Fruit fly (Drosophila melanogaster): ENCODE measurements around the gene Noc1.

The Noc1 gene

DNA sequence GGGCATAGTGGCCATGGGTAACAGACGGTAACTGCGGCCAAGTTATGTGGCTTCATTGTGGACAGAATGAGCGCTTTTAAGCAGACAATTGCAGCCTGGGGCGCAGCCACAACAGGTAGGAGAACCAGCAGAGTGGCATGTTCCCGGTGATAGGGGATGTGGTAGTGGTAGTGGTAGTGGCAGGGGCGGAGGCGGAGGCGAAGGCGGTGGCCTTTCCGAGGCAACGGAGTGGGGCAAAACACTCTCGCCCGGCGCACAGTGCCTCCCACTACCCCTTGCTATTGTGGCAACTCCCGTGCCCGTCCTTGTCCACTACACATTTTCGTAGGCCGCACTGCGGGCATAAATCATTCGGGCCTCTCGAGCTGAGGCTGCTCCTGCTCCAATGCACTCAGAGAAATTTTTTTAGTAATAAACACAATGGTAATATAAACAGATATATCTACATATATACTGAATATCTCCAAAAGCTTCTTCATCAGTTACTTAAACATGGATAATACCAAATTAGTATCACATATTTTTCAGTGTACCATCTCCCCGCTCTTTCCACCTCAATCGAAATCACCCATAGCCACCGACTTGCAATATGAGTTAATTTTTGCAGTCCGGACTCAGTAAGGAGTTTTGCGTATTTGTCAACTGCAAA lies 41.1 kb upstream of the Noc1 start (continued):
- peak; percentile 67 for TF ChIP-seq pdm3 (GFP tag; optimal IDR thresholded peaks at IDR 0.05)
- TF ChIP-seq lz (GFP tag; optimal IDR thresholded peaks at IDR 0.05), result peak; percentile 68
- TF ChIP-seq CG8632 (GFP tag; optimal IDR thresholded peaks at IDR 0.05), result peak; percentile 59
- peak; percentile 65 for TF ChIP-seq Hr39 (GFP tag; optimal IDR thresholded peaks at IDR 0.05)
- peak; percentile 89 for TF ChIP-seq svp (GFP tag)
- TF ChIP-seq CG11294 (GFP tag; IDR thresholded peaks at IDR 0.05), result 0 out of 2 replicates have a peak, but pooled peaks have one; percentile 14
- TF ChIP-seq CG7368 (GFP tag; optimal IDR thresholded peaks at IDR 0.05), result peak; percentile 32
- peak; percentile 68 for TF ChIP-seq Smox (GFP tag; optimal IDR thresholded peaks at IDR 0.05)
- peak; percentile 74 for TF ChIP-seq CG1621 (tag; optimal IDR thresholded peaks at IDR 0.05)
- peak; percentile 33 to 46 for TF ChIP-seq salr (GFP tag; optimal IDR thresholded peaks at IDR 0.05)
- TF ChIP-seq dac (GFP tag; optimal IDR thresholded peaks at IDR 0.05), result peak; percentile 61
- TF ChIP-seq fkh (GFP tag; optimal IDR thresholded peaks at IDR 0.05), result no peak
- TF ChIP-seq CG15336 (GFP tag; IDR thresholded peaks at IDR 0.05), result peak; percentile 86
- TF ChIP-seq Blimp-1 (GFP tag; optimal IDR thresholded peaks at IDR 0.05), result peak; percentile 70
- TF ChIP-seq ss (GFP tag; optimal IDR thresholded peaks at IDR 0.05), result peak; percentile 74 to 78
- no peak for TF ChIP-seq fd85E (GFP tag; optimal IDR thresholded peaks at IDR 0.05)
- peak; percentile 74 for TF ChIP-seq CG10669 (GFP tag; optimal IDR thresholded peaks at IDR 0.05)
- no peak for TF ChIP-seq Eip93F (GFP tag; optimal IDR thresholded peaks at IDR 0.05)
- TF ChIP-seq Sox102F (GFP tag; optimal IDR thresholded peaks at IDR 0.05), result peak; percentile 56
- TF ChIP-seq CG6163 (GFP tag; IDR thresholded peaks at IDR 0.05), result peak; percentile 79
- peak; percentile 59 for TF ChIP-seq CG6792 (GFP tag; optimal IDR thresholded peaks at IDR 0.05)
- peak; percentile 82 for TF ChIP-seq dsx (GFP tag; optimal IDR thresholded peaks at IDR 0.05; ENCODE audit: poor library complexity, severe bottlenecking)
- peak; percentile 61 for TF ChIP-seq vri (GFP tag; optimal IDR thresholded peaks at IDR 0.05)

DNA sequence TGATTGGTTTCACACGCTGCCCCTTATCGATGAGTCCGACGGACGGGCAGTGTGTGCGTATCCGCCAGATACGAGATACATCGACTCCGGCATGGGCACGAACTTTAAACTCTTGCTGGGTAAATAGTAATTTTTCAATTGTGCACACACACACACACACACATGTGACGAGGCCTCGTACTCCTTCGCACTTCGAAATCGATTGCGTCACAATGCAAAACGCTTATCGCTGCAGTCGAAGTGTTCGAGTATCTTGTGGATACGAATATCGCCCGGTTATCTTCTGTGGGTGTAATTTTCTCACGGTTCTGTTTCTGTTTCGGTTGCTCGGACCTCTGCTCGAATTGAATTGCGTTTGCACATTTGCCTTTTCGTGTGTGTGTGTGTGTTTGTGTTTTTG lies 39.5 kb upstream of the Noc1 start:
- TF ChIP-seq achi (GFP tag; optimal IDR thresholded peaks at IDR 0.05), result no peak
- peak; percentile 63 for TF ChIP-seq vri (GFP tag; optimal IDR thresholded peaks at IDR 0.05)

DNA sequence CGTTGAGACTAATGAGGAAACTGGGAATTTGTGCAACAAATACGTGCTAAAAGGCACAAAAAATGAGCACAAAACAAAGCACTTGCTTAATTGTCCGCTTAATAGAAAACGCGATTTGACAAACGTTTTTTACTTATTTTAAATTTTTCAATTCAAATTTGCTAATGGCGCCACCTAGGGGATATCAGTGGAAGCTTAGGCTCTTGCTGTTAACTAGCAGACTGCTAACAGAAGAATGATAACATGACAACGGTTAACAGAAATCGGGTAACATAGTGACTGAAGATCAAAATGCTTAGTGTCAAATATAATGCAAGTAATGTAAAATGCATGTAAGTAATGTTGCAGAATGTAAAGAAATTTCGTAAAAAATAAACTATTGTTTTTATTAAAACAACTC lies 33.4 kb upstream of the Noc1 start:
- TF ChIP-seq ss (GFP tag; optimal IDR thresholded peaks at IDR 0.05) (no peak), vri (GFP tag; optimal IDR thresholded peaks at IDR 0.05) (no peak), salr (GFP tag; optimal IDR thresholded peaks at IDR 0.05) (no peak), dsx (GFP tag; optimal IDR thresholded peaks at IDR 0.05; ENCODE audit: poor library complexity, severe bottlenecking) (no peak), Eip75B (GFP tag; optimal IDR thresholded peaks at IDR 0.05) (no peak), CG34406 (GFP tag; optimal IDR thresholded peaks at IDR 0.05) (no peak), Gug (GFP tag; IDR thresholded peaks at IDR 0.05) (no peak), CG11902 (GFP tag; optimal IDR thresholded peaks at IDR 0.05) (no peak), CG6808 (GFP tag; optimal IDR thresholded peaks at IDR 0.05) (no peak), eg (GFP tag; IDR thresholded peaks at IDR 0.05) (no peak), CG15336 (GFP tag; IDR thresholded peaks at IDR 0.05) (no peak), CG6792 (GFP tag; optimal IDR thresholded peaks at IDR 0.05) (no peak), CG11762 (GFP tag; optimal IDR thresholded peaks at IDR 0.05; ENCODE audit: insufficient read depth) (no peak), net (GFP tag; optimal IDR thresholded peaks at IDR 0.05) (no peak), fkh (GFP tag; optimal IDR thresholded peaks at IDR 0.05) (no peak), cyc (GFP tag; optimal IDR thresholded peaks at IDR 0.05) (no peak), Lpt (GFP tag; optimal IDR thresholded peaks at IDR 0.05) (no peak)

DNA sequence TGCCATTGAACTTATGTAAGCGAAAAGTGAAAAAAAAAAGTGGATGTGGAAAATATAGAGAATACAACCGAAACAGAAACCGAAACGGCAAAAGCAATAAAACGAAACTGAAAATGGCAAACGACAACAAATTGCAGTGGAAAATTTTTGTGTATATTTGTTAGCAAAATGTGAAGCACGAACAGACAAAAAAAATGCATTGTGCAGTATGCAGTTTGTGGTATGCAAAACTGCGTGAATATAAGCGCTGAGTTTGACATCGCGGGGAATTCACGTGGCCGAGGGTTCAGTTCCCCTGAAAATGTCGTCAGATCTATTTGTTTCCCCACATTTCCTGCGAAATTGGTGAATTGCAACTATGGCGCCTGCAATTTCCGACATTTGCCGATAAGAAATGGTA lies 30.9 kb upstream of the Noc1 start:
- TF ChIP-seq svp (GFP tag), result no peak
- TF ChIP-seq ss (GFP tag; optimal IDR thresholded peaks at IDR 0.05), result no peak
- TF ChIP-seq spab (GFP tag; optimal IDR thresholded peaks at IDR 0.05), result no peak
- no peak for TF ChIP-seq Sox14 (GFP tag; optimal IDR thresholded peaks at IDR 0.05)
- no peak for TF ChIP-seq CG6792 (GFP tag; optimal IDR thresholded peaks at IDR 0.05)
- TF ChIP-seq Eip93F (GFP tag; optimal IDR thresholded peaks at IDR 0.05), result no peak
- TF ChIP-seq Hr39 (GFP tag; optimal IDR thresholded peaks at IDR 0.05), result no peak
- no peak for TF ChIP-seq dac (GFP tag; optimal IDR thresholded peaks at IDR 0.05)
- no peak for TF ChIP-seq Sox102F (GFP tag; optimal IDR thresholded peaks at IDR 0.05)
- no peak for TF ChIP-seq Gug (GFP tag; IDR thresholded peaks at IDR 0.05)
- no peak for TF ChIP-seq topi (GFP tag; optimal IDR thresholded peaks at IDR 0.05)
- no peak for TF ChIP-seq CG10631 (GFP tag; optimal IDR thresholded peaks at IDR 0.05)
- TF ChIP-seq Lpt (GFP tag; optimal IDR thresholded peaks at IDR 0.05), result no peak

Data from whole organism, prepupa.